Fruit fly (Drosophila melanogaster): Measurements from ENCODE around the gene CG13083.

The CG13083 gene

dm6 chr2L:19526316-19526715 is 39.0 kb downstream of the CG13083 start, which contains the start of the genes Dpm1 and CG10137 (continued):
- TF ChIP-seq fd102C (GFP tag; optimal IDR thresholded peaks at IDR 0.05): no peak
- no peak for TF ChIP-seq Fer2 (tag; optimal IDR thresholded peaks at IDR 0.05)
- TF ChIP-seq HmgZ (tag; optimal IDR thresholded peaks at IDR 0.05): peak; percentile 9
- peak; percentile 61 for TF ChIP-seq hbn (GFP tag; IDR thresholded peaks at IDR 0.05; ENCODE audit: partially characterized antibody)
- no peak for TF ChIP-seq pita (GFP tag; optimal IDR thresholded peaks at IDR 0.05)
- TF ChIP-seq Hmr (GFP tag; optimal IDR thresholded peaks at IDR 0.05): peak; percentile 42
- peak; percentile 96 for TF ChIP-seq CG10267 (tag; optimal IDR thresholded peaks at IDR 0.05)
- no peak for TF ChIP-seq CG7372 (GFP tag; IDR thresholded peaks at IDR 0.05)
- TF ChIP-seq sd (tag; optimal IDR thresholded peaks at IDR 0.05): peak; percentile 11
- TF ChIP-seq Doc3 (GFP tag; IDR thresholded peaks at IDR 0.05; ENCODE audit: partially characterized antibody): peak; percentile 77
- no peak for TF ChIP-seq luna (GFP tag; optimal IDR thresholded peaks at IDR 0.05)
- peak; percentile 69 for TF ChIP-seq HLH4C (GFP tag; IDR thresholded peaks at IDR 0.05; ENCODE audit: partially characterized antibody)
- TF ChIP-seq CG34224 (GFP tag; IDR thresholded peaks at IDR 0.05; ENCODE audit: partially characterized antibody): peak; percentile 75
- TF ChIP-seq Xbp1 (GFP tag; optimal IDR thresholded peaks at IDR 0.05): peak; percentile 3
- TF ChIP-seq CG2129 (GFP tag; IDR thresholded peaks at IDR 0.05; ENCODE audit: partially characterized antibody): peak; percentile 78
- peak; percentile 51 for TF ChIP-seq zen (tag; optimal IDR thresholded peaks at IDR 0.05)
- TF ChIP-seq jumu (GFP tag; optimal IDR thresholded peaks at IDR 0.05): no peak
- TF ChIP-seq Sry-β (GFP tag; optimal IDR thresholded peaks at IDR 0.05): no peak
- no peak for TF ChIP-seq dan (GFP tag; IDR thresholded peaks at IDR 0.05)
- TF ChIP-seq phol (tag; optimal IDR thresholded peaks at IDR 0.05): peak; percentile 36
- peak; percentile 82 for TF ChIP-seq CG13287 (GFP tag; IDR thresholded peaks at IDR 0.05; ENCODE audit: partially characterized antibody)
- TF ChIP-seq CG3847 (GFP tag; IDR thresholded peaks at IDR 0.05): no peak
- peak; percentile 1 for TF ChIP-seq PHDP (tag; optimal IDR thresholded peaks at IDR 0.05)
- TF ChIP-seq CG8765 (GFP tag; IDR thresholded peaks at IDR 0.05): no peak
- peak; percentile 63 for TF ChIP-seq lbe (GFP tag; optimal IDR thresholded peaks at IDR 0.05)
- peak; percentile 5 for TF ChIP-seq sug (tag; optimal IDR thresholded peaks at IDR 0.05)
- TF ChIP-seq gsb (GFP tag; IDR thresholded peaks at IDR 0.05): no peak
- 0 out of 2 replicates have a peak, but pooled peaks have one; percentile 29 for TF ChIP-seq sob (GFP tag; IDR thresholded peaks at IDR 0.05)
- TF ChIP-seq CG12391 (tag; optimal IDR thresholded peaks at IDR 0.05): peak; percentile 44
- TF ChIP-seq CG6254 (GFP tag; optimal IDR thresholded peaks at IDR 0.05): no peak
- TF ChIP-seq cg (GFP tag; optimal IDR thresholded peaks at IDR 0.05): peak; percentile 0
- peak; percentile 62 for TF ChIP-seq E2f2 (GFP tag; IDR thresholded peaks at IDR 0.05)
- peak; percentile 64 for TF ChIP-seq CG6791 (GFP tag; IDR thresholded peaks at IDR 0.05; ENCODE audit: partially characterized antibody)
- TF ChIP-seq CG32772 (GFP tag; IDR thresholded peaks at IDR 0.05): no peak
- peak; percentile 41 for TF ChIP-seq CG3995 (GFP tag; optimal IDR thresholded peaks at IDR 0.05)
- TF ChIP-seq gcm2 (GFP tag; optimal IDR thresholded peaks at IDR 0.05): no peak
- no peak for TF ChIP-seq Awh (GFP tag; IDR thresholded peaks at IDR 0.05)
- peak; percentile 73 for TF ChIP-seq unc-4 (GFP tag; IDR thresholded peaks at IDR 0.05; ENCODE audit: partially characterized antibody)
- no peak for TF ChIP-seq CG4854 (GFP tag; optimal IDR thresholded peaks at IDR 0.05)
- TF ChIP-seq pzg (GFP tag; optimal IDR thresholded peaks at IDR 0.05): peak; percentile 63
- TF ChIP-seq gfzf (GFP tag; optimal IDR thresholded peaks at IDR 0.05): peak; percentile 76
- TF ChIP-seq CG11504 (tag; optimal IDR thresholded peaks at IDR 0.05): no peak
- TF ChIP-seq Myb (GFP tag; optimal IDR thresholded peaks at IDR 0.05): peak; percentile 65
- TF ChIP-seq jing (GFP tag; optimal IDR thresholded peaks at IDR 0.05): no peak
- peak; percentile 44 for TF ChIP-seq CoRest (tag; optimal IDR thresholded peaks at IDR 0.05)
- TF ChIP-seq CG30403 (GFP tag; optimal IDR thresholded peaks at IDR 0.05): peak; percentile 4
- TF ChIP-seq prd (optimal IDR thresholded peaks at IDR 0.05): no peak
- TF ChIP-seq prd (GFP tag; IDR thresholded peaks at IDR 0.05): no peak
- TF ChIP-seq bcd (GFP tag; optimal IDR thresholded peaks at IDR 0.05): peak; percentile 21
- peak; percentile 82 to 94 for TF ChIP-seq crp (GFP tag; optimal IDR thresholded peaks at IDR 0.05)

All from whole organism, embryonic.